Worm (Caenorhabditis elegans) whole organism, L2 larva: ENCODE results near the gene F40G9.19.

ENCODE experiments used
- ZK546.5 ChIP-seq: sonication (generic microtip); optimal IDR thresholded peaks from 2 replicates; lab custom pipeline; 2017; ENCODE audit warnings: missing biosample characterization, missing genetic modification characterization
- aly-2 ChIP-seq: fragments of 150-350 bp; optimal IDR thresholded peaks from 2 replicates; lab custom pipeline; 2014; ENCODE audit warnings: missing biosample characterization, missing genetic modification characterization
- lsy-2 ChIP-seq, 2 experiments: fragments of 150-350 bp in 1 of 2; sonication (generic microtip) in 1 of 2; optimal IDR thresholded peaks; 2 replicates each; lab custom pipeline; 2014 to 2017; ENCODE audit warnings: missing biosample characterization in 2 of 2, missing genetic modification characterization in 2 of 2
- mdl-1 ChIP-seq, 2 experiments: fragments of 150-350 bp in 1 of 2; sonication (generic microtip) in 1 of 2; optimal IDR thresholded peaks; 2 replicates each; lab custom pipeline; 2017; ENCODE audit warnings: missing biosample characterization in 2 of 2, missing genetic modification characterization in 2 of 2
- nhr-11 ChIP-seq: fragments of 150-350 bp; optimal IDR thresholded peaks from 2 replicates; lab custom pipeline; 2014; ENCODE audit warnings: missing biosample characterization, missing genetic modification characterization
- nhr-12 ChIP-seq: fragments of 150-350 bp; optimal IDR thresholded peaks from 2 replicates; lab custom pipeline; 2014; ENCODE audit warnings: missing biosample characterization, missing genetic modification characterization
- nhr-237 ChIP-seq: fragments of 150-350 bp; optimal IDR thresholded peaks from 2 replicates; lab custom pipeline; 2014; ENCODE audit warnings: missing biosample characterization, missing genetic modification characterization
- skn-1 ChIP-seq: sonication (generic microtip); optimal IDR thresholded peaks from 2 replicates; lab custom pipeline; 2017; ENCODE audit warnings: missing biosample characterization, missing genetic modification characterization
- snpc-4 ChIP-seq: fragments of 150-350 bp; optimal IDR thresholded peaks from 2 replicates; lab custom pipeline; 2014; ENCODE audit warnings: missing biosample characterization, missing genetic modification characterization
- unc-62 ChIP-seq: fragments of 150-350 bp; optimal IDR thresholded peaks from 2 replicates; lab custom pipeline; 2014; ENCODE audit warnings: missing biosample characterization, missing genetic modification reagents, missing genetic modification characterization

- no peak for TF ChIP-seq nhr-237 (tag; lab: Kevin White, UChicago)
- no peak for TF ChIP-seq snpc-4 (tag; lab: Kevin White, UChicago)
- no peak for TF ChIP-seq mdl-1 (tag; optimal IDR thresholded peaks at IDR 0.05; lab: Kevin White, UChicago)
- TF ChIP-seq ZK546.5 = no peak
- TF ChIP-seq skn-1 (tag; lab: Kevin White, UChicago) = no peak
- no peak for TF ChIP-seq aly-2 (tag; lab: Kevin White, UChicago)
- no peak for TF ChIP-seq unc-62 (GFP tag; lab: Kevin White, UChicago)
- no peak for TF ChIP-seq lsy-2 (tag; optimal IDR thresholded peaks at IDR 0.05; lab: Kevin White, UChicago)
- no peak for TF ChIP-seq nhr-12 (tag; lab: Kevin White, UChicago)
- no peak for TF ChIP-seq nhr-11
Measured at ce11 chrIII:183072-183471, 9.5 kb downstream of the F40G9.19 start.
